Worm (Caenorhabditis elegans) whole organism, mixed stage, embryonic: ENCODE measurements around the gene cyp-35D1.

Source experiments
- ceh-39 ChIP-seq: fragments of 150-350 bp; optimal IDR thresholded peaks from 2 replicates; lab custom pipeline; 2014; ENCODE audit warnings: missing biosample characterization, missing genetic modification characterization
- ceh-43 ChIP-seq: fragments of 200-800 bp; sonication (Bioruptor generic); optimal IDR thresholded peaks from 2 replicates; lab custom pipeline; 2018; ENCODE audit warnings: mild to moderate bottlenecking, missing genetic modification characterization, moderate library complexity, missing compliant biosample characterization
- ces-1 ChIP-seq: fragments of 150-350 bp; optimal IDR thresholded peaks from 2 replicates; lab custom pipeline; 2014; ENCODE audit warnings: missing biosample characterization, missing genetic modification reagents, missing genetic modification characterization
- elt-1 ChIP-seq: sonication (generic microtip); optimal IDR thresholded peaks from 2 replicates; lab custom pipeline; 2017; ENCODE audit warnings: missing genetic modification characterization, mild to moderate bottlenecking, missing compliant biosample characterization, antibody characterized with exemption, moderate library complexity, borderline replicate concordance; ENCODE audit not compliant: insufficient read depth
- elt-3 ChIP-seq: fragments of 150-350 bp; optimal IDR thresholded peaks from 2 replicates; lab custom pipeline; 2014; ENCODE audit warnings: missing biosample characterization, missing genetic modification characterization
- hlh-1 ChIP-seq: fragments of 150-350 bp; optimal IDR thresholded peaks from 2 replicates; lab custom pipeline; 2014; ENCODE audit warnings: missing biosample characterization, missing genetic modification reagents, missing genetic modification characterization
- lin-13 ChIP-seq: fragments of 150-350 bp; optimal IDR thresholded peaks from 2 replicates; lab custom pipeline; 2014; ENCODE audit warnings: missing biosample characterization, missing genetic modification characterization
- mep-1 ChIP-seq: fragments of 150-350 bp; optimal IDR thresholded peaks from 2 replicates; lab custom pipeline; 2017; ENCODE audit warnings: missing biosample characterization, missing genetic modification reagents, missing genetic modification characterization, inconsistent platforms
- nhr-12 ChIP-seq: fragments of 150-350 bp; optimal IDR thresholded peaks from 2 replicates; lab custom pipeline; 2014; ENCODE audit warnings: missing biosample characterization, missing genetic modification characterization
- nhr-2 ChIP-seq: fragments of 150-350 bp; optimal IDR thresholded peaks from 2 replicates; lab custom pipeline; 2014; ENCODE audit warnings: missing biosample characterization, missing genetic modification characterization
- nhr-237 ChIP-seq: fragments of 150-350 bp; optimal IDR thresholded peaks from 2 replicates; lab custom pipeline; 2014; ENCODE audit warnings: missing biosample characterization, missing genetic modification characterization
- pha-4 ChIP-seq: fragments of 150-350 bp; optimal IDR thresholded peaks from 2 replicates; lab custom pipeline; 2018; ENCODE audit warnings: missing biosample characterization, missing genetic modification reagents, missing genetic modification characterization
- sem-2 ChIP-seq: fragments of 200-800 bp; sonication (Bioruptor generic); optimal IDR thresholded peaks from 2 replicates; lab custom pipeline; 2018; ENCODE audit warnings: mild to moderate bottlenecking, missing genetic modification characterization, missing compliant biosample characterization
- unc-62 ChIP-seq: fragments of 150-350 bp; optimal IDR thresholded peaks from 2 replicates; lab custom pipeline; 2014; ENCODE audit warnings: missing biosample characterization, missing genetic modification reagents, missing genetic modification characterization

DNA sequence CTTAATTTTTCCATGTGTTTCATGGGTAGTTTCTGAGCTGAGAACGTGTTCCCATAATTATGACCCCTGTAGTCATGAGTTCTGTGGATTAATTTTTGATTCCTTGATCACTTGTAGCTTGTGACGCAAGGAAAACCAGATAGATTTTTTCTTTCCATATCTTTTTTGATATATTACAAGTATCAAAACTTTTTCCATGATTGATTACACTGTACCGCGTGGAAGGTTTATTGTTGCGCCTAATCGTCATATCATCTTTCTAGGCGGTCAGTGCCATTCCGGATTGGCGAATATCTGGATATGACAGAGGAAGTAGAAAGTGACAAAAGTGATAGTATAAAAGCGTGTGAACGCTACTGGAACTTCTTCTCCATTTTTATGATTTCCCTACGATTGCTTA lies 22.5 kb upstream of the cyp-35D1 start, which contains the start of gene ZK285.2:
- TF ChIP-seq lin-13 (tag; lab: Kevin White, UChicago) (no peak), sem-2 (GFP tag; lab: Kevin White, UChicago) (no peak), ceh-39 (tag; lab: Kevin White, UChicago) (no peak), nhr-12 (tag; lab: Kevin White, UChicago) (no peak), nhr-237 (tag; lab: Kevin White, UChicago) (no peak), nhr-2 (tag; lab: Kevin White, UChicago) (no peak), unc-62 (GFP tag; lab: Kevin White, UChicago) (no peak), hlh-1 (no peak), elt-3 (tag; lab: Kevin White, UChicago) (no peak), mep-1 (tag; lab: Kevin White, UChicago) (no peak), elt-1 (no peak), ces-1 (GFP tag; lab: Kevin White, UChicago) (no peak), ceh-43 (no peak), pha-4 (no peak)
